Worm (Caenorhabditis elegans) whole organism, early embryonic: Measurements from ENCODE around the gene W10C6.2.

Source experiments
- B0310.2 ChIP-seq: sonication (generic microtip); optimal IDR thresholded peaks from 2 replicates; lab custom pipeline; 2016; ENCODE audit warnings: mild to moderate bottlenecking, missing genetic modification characterization, missing compliant biosample characterization
- ama-1 ChIP-seq: fragments of 150-350 bp; optimal IDR thresholded peaks from 2 replicates; lab custom pipeline; 2014
- ceh-36 ChIP-seq: sonication (generic microtip); optimal IDR thresholded peaks from 2 replicates; lab custom pipeline; 2016; ENCODE audit warnings: missing genetic modification characterization, inconsistent platforms, missing compliant biosample characterization
- ets-7 ChIP-seq: sonication (generic microtip); optimal IDR thresholded peaks from 2 replicates; lab custom pipeline; 2016; ENCODE audit warnings: missing genotype, missing genetic modification characterization, missing compliant biosample characterization
- flt-1 ChIP-seq: fragments of 200-800 bp; sonication (Bioruptor generic); IDR thresholded peaks from 2 replicates; pipeline ENCODE4 v1.3.6; 2022; ENCODE audit warnings: missing genetic modification characterization, missing compliant biosample characterization
- hnd-1 ChIP-seq: sonication (generic microtip); optimal IDR thresholded peaks from 2 replicates; lab custom pipeline; 2016; ENCODE audit warnings: missing genetic modification characterization, missing compliant biosample characterization
- pes-1 ChIP-seq: fragments of 200-800 bp; sonication (Bioruptor generic); IDR thresholded peaks from 2 replicates; pipeline ENCODE4 v1.3.6; 2022; ENCODE audit warnings: missing genetic modification reagents, missing genetic modification characterization, missing compliant biosample characterization
- scrt-1 ChIP-seq: fragments of 200-800 bp; sonication (Bioruptor generic); IDR thresholded peaks from 2 replicates; pipeline ENCODE4 v1.3.6; 2022; ENCODE audit warnings: missing genetic modification characterization, missing compliant biosample characterization
- tbx-37 ChIP-seq: fragments of 200-800 bp; sonication (Bioruptor generic); conservative IDR thresholded peaks from 2 replicates; pipeline ENCODE4 v1.3.6; 2022; ENCODE audit warnings: missing genetic modification reagents, missing genetic modification characterization, missing compliant biosample characterization
- tra-4 ChIP-seq: sonication (generic microtip); optimal IDR thresholded peaks from 2 replicates; lab custom pipeline; 2017; ENCODE audit warnings: missing genetic modification characterization, missing compliant biosample characterization

- TF ChIP-seq pes-1 (GFP tag; lab: Robert Waterston, UW) (no peak), ama-1 (lab: Kevin White, UChicago) (no peak), tbx-37 (no peak), B0310.2 (tag; lab: Kevin White, UChicago) (no peak), scrt-1 (GFP tag; lab: Robert Waterston, UW) (no peak), tra-4 (no peak), ceh-36 (tag; lab: Kevin White, UChicago) (no peak), flt-1 (GFP tag; lab: Robert Waterston, UW) (no peak), hnd-1 (tag; lab: Kevin White, UChicago) (no peak), ets-7 (tag; lab: Kevin White, UChicago) (no peak)
These were observed 34.9 kb downstream of the W10C6.2 start for ce11 chrII:11086770-11087169.
